Fruit fly (Drosophila melanogaster) whole organism: ENCODE results near the gene Ir7b.

ENCODE experiments used
- EcR ChIP-seq, 2 experiments: fragments of >200 bp; optimal IDR thresholded peaks; 2 replicates each; lab custom pipeline; 2017; ENCODE audit warnings: missing biosample characterization in 2 of 2, missing genetic modification characterization in 2 of 2, missing genetic modification reagents in 2 of 2
- psq ChIP-seq: fragments of >200 bp; optimal IDR thresholded peaks from 2 replicates; lab custom pipeline; 2017
- usp ChIP-seq: fragments of >200 bp; optimal IDR thresholded peaks from 2 replicates; lab custom pipeline; 2017; ENCODE audit warnings: missing biosample characterization, missing genetic modification characterization, mixed read lengths

- TF ChIP-seq usp: no peak
- TF ChIP-seq EcR (GFP tag; optimal IDR thresholded peaks at IDR 0.05; lab: Kevin White, UChicago): no peak
- TF ChIP-seq psq: no peak
Observed at dm6 chrX:7854144-7854543, 12.6 kb downstream of the Ir7b start, which contains the start of gene CG10920.
